Worm (Caenorhabditis elegans): ENCODE results near the gene F54B8.4.

DNA sequence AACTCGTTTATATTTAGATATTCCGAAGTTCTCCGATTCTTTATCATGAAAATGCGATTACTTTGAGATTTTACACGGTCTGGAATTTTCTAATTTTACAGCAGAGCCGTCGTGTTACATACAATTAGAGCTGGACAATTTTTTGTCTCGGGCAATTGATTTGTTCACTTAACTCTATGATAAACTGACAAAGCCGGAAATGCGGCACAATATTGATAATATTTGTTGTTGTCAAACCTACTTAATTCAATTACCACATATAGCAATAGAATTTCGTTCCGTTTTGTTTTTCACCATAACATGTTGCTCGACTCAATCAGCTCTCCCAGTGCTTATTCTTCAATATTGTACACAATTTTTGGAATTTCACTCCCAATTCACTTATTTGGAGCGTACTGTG, 46.9 kb downstream of the F54B8.4 start, which contains the start of gene srh-299:
- TF ChIP-seq ama-1 (optimal IDR thresholded peaks at IDR 0.05) (no peak), gmeb-1 (tag; optimal IDR thresholded peaks at IDR 0.05) (no peak), skn-1 (tag; optimal IDR thresholded peaks at IDR 0.05) (no peak), nhr-23 (tag; optimal IDR thresholded peaks at IDR 0.05) (no peak), nhr-11 (tag; optimal IDR thresholded peaks at IDR 0.05) (no peak), blmp-1 (tag; optimal IDR thresholded peaks at IDR 0.05; ENCODE audit: insufficient read depth) (no peak), sma-9 (GFP tag; optimal IDR thresholded peaks at IDR 0.05) (no peak), sma-9 (tag; optimal IDR thresholded peaks at IDR 0.05) (no peak), nhr-237 (tag; optimal IDR thresholded peaks at IDR 0.05) (no peak), mab-5 (tag; optimal IDR thresholded peaks at IDR 0.05) (no peak)
